Worm (Caenorhabditis elegans) whole organism, late embryonic: Measurements from ENCODE around the gene hap-1.

Experiments
- ceh-30 ChIP-seq: fragments of 150-350 bp; optimal IDR thresholded peaks from 2 replicates; lab custom pipeline; 2014; ENCODE audit warnings: missing biosample characterization, missing genetic modification characterization
- che-1 ChIP-seq: sonication (generic microtip); optimal IDR thresholded peaks from 2 replicates; lab custom pipeline; 2016; ENCODE audit warnings: mild to moderate bottlenecking, missing genetic modification characterization, missing compliant biosample characterization
- elt-2 ChIP-seq: sonication (generic microtip); optimal IDR thresholded peaks from 2 replicates; lab custom pipeline; 2016; ENCODE audit warnings: missing genetic modification reagents, missing genetic modification characterization, missing compliant biosample characterization
- fkh-10 ChIP-seq: fragments of 150-350 bp; optimal IDR thresholded peaks from 2 replicates; lab custom pipeline; 2014; ENCODE audit warnings: missing biosample characterization, missing genetic modification reagents, missing genetic modification characterization
- pha-4 ChIP-seq: fragments of 150-350 bp; optimal IDR thresholded peaks from 2 replicates; lab custom pipeline; 2018; ENCODE audit warnings: missing biosample characterization, missing genetic modification reagents, missing genetic modification characterization
- pqm-1 ChIP-seq: sonication (generic microtip); optimal IDR thresholded peaks from 2 replicates; lab custom pipeline; 2016; ENCODE audit warnings: missing genetic modification characterization, missing compliant biosample characterization
- ref-2 ChIP-seq: sonication (generic microtip); optimal IDR thresholded peaks from 2 replicates; lab custom pipeline; 2016; ENCODE audit warnings: missing genetic modification characterization, missing compliant biosample characterization

- TF ChIP-seq ceh-30 (tag; lab: Kevin White, UChicago) (no peak), che-1 (no peak), elt-2 (no peak), pqm-1 (no peak), fkh-10 (GFP tag; lab: Kevin White, UChicago) (no peak), pha-4 (tag; lab: Kevin White, UChicago) (no peak), ref-2 (no peak)
Measured at ce11 chrIII:5236104-5236503, 27.6 kb upstream of the hap-1 start, which contains the start of gene prx-10.
